Fruit fly (Drosophila melanogaster) Kc167 (cell line): ENCODE measurements around the gene Frmd5.

Source experiments
- insv ChIP-seq: fragments of >200 bp; optimal IDR thresholded peaks from 3 replicates; lab custom pipeline; 2018; ENCODE audit warnings: missing external identifiers
- psq ChIP-seq: fragments of >200 bp; optimal IDR thresholded peaks from 2 replicates; lab custom pipeline; 2017; ENCODE audit warnings: missing external identifiers

- TF ChIP-seq psq (lab: Kevin White, UChicago) (no peak), insv (no peak)
These were observed 4.4 kb upstream of the Frmd5 start for dm6 chr2L:10339841-10340240.
